Worm (Caenorhabditis elegans) whole organism, L4 larva: ENCODE results near the gene wrt-6.

Experiments
- Y48G9A.11 ChIP-seq: fragments of 200-800 bp; sonication (Bioruptor generic); IDR thresholded peaks from 2 replicates; pipeline ENCODE4 v1.3.6; 2022; ENCODE audit warnings: missing genetic modification reagents, missing genetic modification characterization, missing compliant biosample characterization
- aly-2 ChIP-seq: sonication (generic microtip); optimal IDR thresholded peaks from 2 replicates; lab custom pipeline; 2018; ENCODE audit warnings: missing biosample characterization, missing genetic modification characterization
- dmd-6 ChIP-seq: fragments of 200-800 bp; sonication (Bioruptor generic); IDR thresholded peaks from 2 replicates; pipeline ENCODE4 v1.3.6; 2022; ENCODE audit warnings: missing genetic modification reagents, missing genetic modification characterization, missing compliant biosample characterization
- dmd-8 ChIP-seq: fragments of 200-800 bp; sonication (Bioruptor generic); IDR thresholded peaks from 2 replicates; pipeline ENCODE4 v1.3.6; 2022; ENCODE audit warnings: missing genetic modification characterization, missing compliant biosample characterization
- duxl-1 ChIP-seq: sonication (generic microtip); optimal IDR thresholded peaks from 2 replicates; lab custom pipeline; 2016; ENCODE audit warnings: mild to moderate bottlenecking, missing genetic modification characterization, moderate library complexity, missing compliant biosample characterization; ENCODE audit not compliant: poor library complexity
- dve-1 ChIP-seq: sonication (generic microtip); optimal IDR thresholded peaks from 2 replicates; lab custom pipeline; 2017; ENCODE audit warnings: antibody characterized with exemption, mild to moderate bottlenecking, missing genetic modification characterization, missing compliant biosample characterization; ENCODE audit not compliant: insufficient read depth
- jun-1 ChIP-seq: fragments of 150-350 bp; optimal IDR thresholded peaks from 2 replicates; lab custom pipeline; 2014; ENCODE audit warnings: missing biosample characterization, missing genetic modification reagents, missing genetic modification characterization
- lin-13 ChIP-seq: fragments of 150-350 bp; optimal IDR thresholded peaks from 2 replicates; lab custom pipeline; 2014; ENCODE audit warnings: missing biosample characterization, missing genetic modification reagents, missing genetic modification characterization
- mdt-29 ChIP-seq: fragments of 200-800 bp; sonication (Bioruptor generic); IDR thresholded peaks from 2 replicates; pipeline ENCODE4 v1.3.6; 2022; ENCODE audit warnings: missing genetic modification reagents, missing genetic modification characterization, missing compliant biosample characterization
- nhr-25 ChIP-seq: sonication (generic microtip); optimal IDR thresholded peaks from 2 replicates; lab custom pipeline; 2017; ENCODE audit warnings: missing genetic modification characterization, mild to moderate bottlenecking, missing compliant biosample characterization, antibody characterized with exemption, moderate library complexity, borderline replicate concordance; ENCODE audit not compliant: insufficient read depth
- nhr-28 ChIP-seq: fragments of 150-350 bp; optimal IDR thresholded peaks from 2 replicates; lab custom pipeline; 2014; ENCODE audit warnings: missing biosample characterization, missing genetic modification characterization
- nhr-77 ChIP-seq: fragments of 150-350 bp; optimal IDR thresholded peaks from 2 replicates; lab custom pipeline; 2014; ENCODE audit warnings: missing biosample characterization, missing genetic modification characterization
- php-3 ChIP-seq: fragments of 200-800 bp; sonication (Bioruptor generic); IDR thresholded peaks from 2 replicates; pipeline ENCODE4 v1.3.6; 2022; ENCODE audit warnings: missing genetic modification reagents, missing genetic modification characterization, missing compliant biosample characterization
- sdz-12 ChIP-seq: fragments of 200-800 bp; sonication (Bioruptor generic); optimal IDR thresholded peaks from 2 replicates; lab custom pipeline; 2018; ENCODE audit warnings: mild to moderate bottlenecking, missing genetic modification characterization, missing compliant biosample characterization
- spr-3 ChIP-seq: fragments of 200-800 bp; sonication (Bioruptor generic); optimal IDR thresholded peaks from 2 replicates; lab custom pipeline; 2018; ENCODE audit warnings: mild to moderate bottlenecking, missing genetic modification characterization, missing compliant biosample characterization
- tra-1 ChIP-seq: fragments of 200-800 bp; sonication (Bioruptor generic); IDR thresholded peaks from 2 replicates; pipeline ENCODE4 v1.3.6; 2022; ENCODE audit warnings: missing genetic modification reagents, missing genetic modification characterization, missing compliant biosample characterization
- ztf-11 ChIP-seq: fragments of 150-350 bp; optimal IDR thresholded peaks from 2 replicates; lab custom pipeline; 2014; ENCODE audit warnings: missing biosample characterization, missing genetic modification characterization

The wrt-6 gene

ce11 chrX:3532919-3533318 lies 52.9 kb downstream of the wrt-6 start, which contains the start of gene F56B6.6:
Gene F56B6.6, minus strand, starts transcription at chrX:3533019.
- TF ChIP-seq nhr-77 (tag; lab: Kevin White, UChicago) (no peak), tra-1 (GFP tag; lab: Robert Waterston, UW) (no peak), aly-2 (tag; lab: Kevin White, UChicago) (no peak), duxl-1 (tag; lab: Kevin White, UChicago) (no peak), mdt-29 (no peak), dve-1 (tag; lab: Kevin White, UChicago) (no peak), dmd-8 (GFP tag; lab: Robert Waterston, UW) (no peak), php-3 (no peak), nhr-25 (no peak), jun-1 (no peak), spr-3 (GFP tag; lab: Kevin White, UChicago) (no peak), lin-13 (no peak), sdz-12 (no peak), dmd-6 (GFP tag; lab: Robert Waterston, UW) (no peak), ztf-11 (no peak), nhr-28 (tag; lab: Kevin White, UChicago) (no peak), Y48G9A.11 (no peak)
